Worm (Caenorhabditis elegans) whole organism, young adult: ENCODE results near the gene sas-1.

Source experiments
- bed-2 ChIP-seq: fragments of 200-800 bp; sonication (Bioruptor generic); IDR thresholded peaks from 2 replicates; pipeline ENCODE4 v1.3.6; 2022; ENCODE audit warnings: missing genetic modification reagents, missing genetic modification characterization, missing compliant biosample characterization
- ceh-100 ChIP-seq: fragments of 200-800 bp; sonication (Bioruptor generic); IDR thresholded peaks from 2 replicates; pipeline ENCODE4 v1.3.6; 2022; ENCODE audit warnings: missing genetic modification reagents, missing genetic modification characterization, missing compliant biosample characterization
- egl-18 ChIP-seq: fragments of 200-800 bp; sonication (Bioruptor generic); IDR thresholded peaks from 2 replicates; pipeline ENCODE4 v1.3.6; 2022; ENCODE audit warnings: missing genetic modification reagents, missing genetic modification characterization, missing compliant biosample characterization
- lin-40 ChIP-seq: sonication (generic microtip); optimal IDR thresholded peaks from 2 replicates; lab custom pipeline; 2016; ENCODE audit warnings: missing genetic modification characterization, mild to moderate bottlenecking, missing compliant biosample characterization, missing genotype, missing genetic modification reagents
- rcor-1 ChIP-seq: fragments of 200-800 bp; sonication (Bioruptor generic); IDR thresholded peaks from 2 replicates; pipeline ENCODE4 v1.3.6; 2022; ENCODE audit warnings: missing genetic modification reagents, missing genetic modification characterization, missing compliant biosample characterization
- unc-62 ChIP-seq: fragments of 150-350 bp; optimal IDR thresholded peaks from 2 replicates; lab custom pipeline; 2014; ENCODE audit warnings: missing biosample characterization, missing genetic modification reagents, missing genetic modification characterization

DNA sequence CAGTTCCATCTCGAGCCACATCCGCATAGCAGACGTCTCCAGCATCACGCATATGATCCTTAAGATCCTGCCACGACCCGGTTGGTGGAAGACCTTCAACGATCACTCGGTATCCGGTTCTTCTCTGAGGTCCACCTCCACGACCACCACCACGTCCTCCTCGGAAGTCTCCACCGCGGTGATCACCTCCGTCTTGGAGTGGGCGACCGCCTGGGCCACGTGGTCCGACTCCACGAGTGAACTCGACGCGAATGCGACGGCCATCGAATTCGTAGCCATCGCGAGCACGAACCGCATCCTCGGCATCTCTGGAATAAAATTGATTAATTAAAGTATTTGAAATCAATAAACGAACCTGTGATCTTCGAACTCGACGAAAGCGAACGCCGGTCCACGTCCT is 11.9 kb upstream of the sas-1 start:
- TF ChIP-seq bed-2 (GFP tag; lab: Robert Waterston, UW) (no peak), ceh-100 (GFP tag; lab: Robert Waterston, UW) (no peak), egl-18 (no peak), lin-40 (tag; lab: Kevin White, UChicago) (no peak), rcor-1 (GFP tag; lab: Robert Waterston, UW) (no peak), unc-62 (GFP tag; lab: Kevin White, UChicago) (no peak)
